Worm (Caenorhabditis elegans) whole organism, L1 larva: ENCODE results near the gene Y50D4C.3.

Source experiments
- ces-1 ChIP-seq: fragments of 150-350 bp; optimal IDR thresholded peaks from 2 replicates; lab custom pipeline; 2014; ENCODE audit warnings: missing biosample characterization, missing genetic modification reagents, missing genetic modification characterization
- dpl-1 ChIP-seq, 3 experiments: fragments of 150-350 bp in 2 of 3; sonication (generic microtip) in 1 of 3; optimal IDR thresholded peaks; 2 replicates each; lab custom pipeline; 2014 to 2017; ENCODE audit warnings: missing biosample characterization in 3 of 3, missing genetic modification characterization in 3 of 3, missing genetic modification reagents in 3 of 3
- egl-27 ChIP-seq, 2 experiments: fragments of 150-350 bp in 1 of 2; sonication (generic microtip); optimal IDR thresholded peaks; 3 replicates each; lab custom pipeline; 2017 to 2018; ENCODE audit warnings: missing biosample characterization in 2 of 2, missing genetic modification characterization in 2 of 2, missing genetic modification reagents in 2 of 2
- fkh-4 ChIP-seq: sonication (generic microtip); optimal IDR thresholded peaks from 2 replicates; lab custom pipeline; 2016; ENCODE audit warnings: missing compliant biosample characterization, missing genetic modification characterization, borderline replicate concordance
- jun-1 ChIP-seq: fragments of 150-350 bp; optimal IDR thresholded peaks from 2 replicates; lab custom pipeline; 2014; ENCODE audit warnings: missing biosample characterization, missing genetic modification reagents, missing genetic modification characterization
- lin-39 ChIP-seq: fragments of 150-350 bp; optimal IDR thresholded peaks from 2 replicates; lab custom pipeline; 2014; ENCODE audit warnings: missing biosample characterization, missing genetic modification reagents, missing genetic modification characterization
- lir-3 ChIP-seq: sonication (generic microtip); optimal IDR thresholded peaks from 2 replicates; lab custom pipeline; 2016; ENCODE audit warnings: mild to moderate bottlenecking, missing genetic modification characterization, moderate library complexity, missing compliant biosample characterization; ENCODE audit not compliant: poor library complexity
- nhr-237 ChIP-seq: fragments of 150-350 bp; optimal IDR thresholded peaks from 2 replicates; lab custom pipeline; 2014; ENCODE audit warnings: missing biosample characterization, missing genetic modification characterization

- TF ChIP-seq nhr-237 (tag; lab: Kevin White, UChicago): no peak
- TF ChIP-seq fkh-4 (tag; lab: Kevin White, UChicago): peak; percentile 32
- TF ChIP-seq jun-1: no peak
- TF ChIP-seq dpl-1 (GFP tag; optimal IDR thresholded peaks at IDR 0.05; lab: Kevin White, UChicago): no peak
- no peak for TF ChIP-seq ces-1 (GFP tag; lab: Kevin White, UChicago)
- no peak for TF ChIP-seq egl-27 (tag; optimal IDR thresholded peaks at IDR 0.05; lab: Kevin White, UChicago)
- TF ChIP-seq lir-3: no peak
- TF ChIP-seq lin-39 (tag; lab: Kevin White, UChicago): no peak
These were observed 31.5 kb upstream of the Y50D4C.3 start for ce11 chrV:976498-977063.
